Fruit fly (Drosophila melanogaster): ENCODE data around the gene Cad87A.

Gene Cad87A

dm6 chr3R:11948903-11949358 lies at the start of gene Cad87A (continued):
- TF ChIP-seq CG2889 (GFP tag; IDR thresholded peaks at IDR 0.05) (no peak), crc (GFP tag; optimal IDR thresholded peaks at IDR 0.05) (no peak), scrt (GFP tag; optimal IDR thresholded peaks at IDR 0.05) (peak; percentile 99), cg (GFP tag; optimal IDR thresholded peaks at IDR 0.05) (peak; percentile 96), D (optimal IDR thresholded peaks at IDR 0.05) (no peak), D (GFP tag; optimal IDR thresholded peaks at IDR 0.05) (no peak)

- TF ChIP-seq ash1 (GFP tag; optimal IDR thresholded peaks at IDR 0.05) (no peak), zen (tag; optimal IDR thresholded peaks at IDR 0.05) (peak; percentile 74), Med (GFP tag) (peak; percentile 56), D (optimal IDR thresholded peaks at IDR 0.05) (peak; percentile 8), D (GFP tag; optimal IDR thresholded peaks at IDR 0.05) (no peak), HLH3B (GFP tag; IDR thresholded peaks at IDR 0.05) (no peak), tll (GFP tag; optimal IDR thresholded peaks at IDR 0.05) (peak in 1 of 2 experiments; percentile 68)
Measured at dm6 chr3R:11998130-11998529, 49.2 kb upstream of the Cad87A start.

dm6 chr3R:11992934-11993670 lies 44.2 kb upstream of the Cad87A start, which contains the start of gene mfas:
Gene mfas, minus strand, starts transcription at chr3R:11993315.
- peak; percentile 54 for TF ChIP-seq CG6813 (GFP tag; optimal IDR thresholded peaks at IDR 0.05)
- TF ChIP-seq Sox100B (GFP tag; optimal IDR thresholded peaks at IDR 0.05) = peak; percentile 18
- peak; percentile 39 for TF ChIP-seq kni (GFP tag; optimal IDR thresholded peaks at IDR 0.05)
- peak; percentile 37 for TF ChIP-seq gsb-n (tag; optimal IDR thresholded peaks at IDR 0.05)
- no peak for TF ChIP-seq lilli (GFP tag; optimal IDR thresholded peaks at IDR 0.05)
- no peak for TF ChIP-seq gce (GFP tag; IDR thresholded peaks at IDR 0.05)
- peak; percentile 20 for TF ChIP-seq CG10431 (GFP tag; optimal IDR thresholded peaks at IDR 0.05)
- TF ChIP-seq CG2202 (tag; optimal IDR thresholded peaks at IDR 0.05) = no peak
- TF ChIP-seq Dfd (GFP tag; optimal IDR thresholded peaks at IDR 0.05) = no peak
- TF ChIP-seq Pdp1 (GFP tag; optimal IDR thresholded peaks at IDR 0.05) = peak in 1 of 2 experiments; percentile 10
- TF ChIP-seq Sox102F (GFP tag; optimal IDR thresholded peaks at IDR 0.05) = peak; percentile 14
- TF ChIP-seq ci (GFP tag; IDR thresholded peaks at IDR 0.05) = peak; percentile 54; the same call in 1 of the 3 replicates
- peak in 1 of 2 experiments; percentile 52 for TF ChIP-seq bsh (GFP tag; optimal IDR thresholded peaks at IDR 0.05)
- TF ChIP-seq chinmo (GFP tag; IDR thresholded peaks at IDR 0.05; ENCODE audit: partially characterized antibody) = peak; percentile 81; the same call in 2 of the 4 replicates
- TF ChIP-seq CG12219 (GFP tag; optimal IDR thresholded peaks at IDR 0.05) = peak; percentile 7
- peak; percentile 21 for TF ChIP-seq Hmr (GFP tag; optimal IDR thresholded peaks at IDR 0.05)
- TF ChIP-seq CG11723 (GFP tag; optimal IDR thresholded peaks at IDR 0.05) = peak; percentile 7
- TF ChIP-seq sug (tag; optimal IDR thresholded peaks at IDR 0.05) = no peak
- TF ChIP-seq CG9797 (GFP tag; optimal IDR thresholded peaks at IDR 0.05) = no peak
- peak; percentile 10; the same call in 1 of the 3 replicates for TF ChIP-seq CG2199 (GFP tag; IDR thresholded peaks at IDR 0.05)
- 0 out of 2 replicates have a peak, but pooled peaks have one; percentile 6 for TF ChIP-seq ara (GFP tag; IDR thresholded peaks at IDR 0.05)
- no peak for TF ChIP-seq CG8290 (GFP tag; optimal IDR thresholded peaks at IDR 0.05)
- peak in 1 of 2 experiments; percentile 42 for TF ChIP-seq CG8290 (tag; optimal IDR thresholded peaks at IDR 0.05)
- TF ChIP-seq unpg (GFP tag; optimal IDR thresholded peaks at IDR 0.05) = peak; percentile 25
- peak; percentile 44 for TF ChIP-seq fd64A (GFP tag; optimal IDR thresholded peaks at IDR 0.05)
- TF ChIP-seq CG3163 (GFP tag; optimal IDR thresholded peaks at IDR 0.05) = peak; percentile 32
- TF ChIP-seq zen2 (GFP tag; IDR thresholded peaks at IDR 0.05; ENCODE audit: partially characterized antibody) = peak; percentile 6; the same call in 1 of the 3 replicates
- TF ChIP-seq eve (GFP tag; optimal IDR thresholded peaks at IDR 0.05) = no peak
- peak; percentile 56 for TF ChIP-seq CG12071 (GFP tag; optimal IDR thresholded peaks at IDR 0.05)
- 0 out of 2 replicates have a peak, but pooled peaks have one; percentile 9 for TF ChIP-seq seq (GFP tag; IDR thresholded peaks at IDR 0.05)
- TF ChIP-seq gcm (GFP tag; optimal IDR thresholded peaks at IDR 0.05) = peak; percentile 80
- TF ChIP-seq fu2 (GFP tag; optimal IDR thresholded peaks at IDR 0.05) = no peak
- TF ChIP-seq zf30C (GFP tag; optimal IDR thresholded peaks at IDR 0.05) = peak; percentile 14
- peak; percentile 34 for TF ChIP-seq CG17359 (tag; optimal IDR thresholded peaks at IDR 0.05)

Data from whole organism, embryonic.